Fruit fly (Drosophila melanogaster) whole organism, pupa: ENCODE results near the gene TyrRS.

Source experiments
- CG15710 ChIP-seq: fragments of 200-800 bp; sonication (Bioruptor generic); optimal IDR thresholded peaks from 2 replicates; lab custom pipeline; 2018; ENCODE audit warnings: missing biosample characterization, mild to moderate bottlenecking, missing genetic modification characterization, moderate library complexity
- Ets98B ChIP-seq: fragments of 200-800 bp; sonication (Bioruptor generic); IDR thresholded peaks from 2 replicates; pipeline ENCODE4 v1.3.6; 2022; ENCODE audit warnings: missing biosample characterization, missing genetic modification characterization

dm6 chr3L:16409440-16410233, 9.5 kb downstream of the TyrRS start:
- TF ChIP-seq CG15710 (no peak), Ets98B (GFP tag; lab: Robert Waterston, UW) (no peak)
